Fruit fly (Drosophila melanogaster) whole organism, wandering third instar larva: ENCODE measurements around the gene Notum.

ENCODE experiments used
- Abd-B ChIP-seq: fragments of >200 bp; optimal IDR thresholded peaks from 2 replicates; lab custom pipeline; 2017; ENCODE audit warnings: missing biosample characterization, missing genetic modification characterization
- CG32264 ChIP-seq: fragments of 200-800 bp; sonication (Bioruptor generic); optimal IDR thresholded peaks from 2 replicates; lab custom pipeline; 2016; ENCODE audit warnings: missing biosample characterization, missing genetic modification characterization
- CG9705 ChIP-seq: fragments of 200-800 bp; sonication (Bioruptor generic); optimal IDR thresholded peaks from 2 replicates; lab custom pipeline; 2018; ENCODE audit warnings: missing biosample characterization, mild to moderate bottlenecking, missing genetic modification characterization
- CrebA ChIP-seq: fragments of 200-800 bp; sonication (Bioruptor generic); optimal IDR thresholded peaks from 2 replicates; lab custom pipeline; 2016; ENCODE audit warnings: missing biosample characterization, mild to moderate bottlenecking, missing genetic modification characterization, borderline replicate concordance
- Dfd ChIP-seq: fragments of >200 bp; optimal IDR thresholded peaks from 2 replicates; lab custom pipeline; 2017; ENCODE audit warnings: missing biosample characterization, missing genetic modification characterization
- Dif ChIP-seq: fragments of 200-275, 200-300 bp; sonication (Bioruptor generic); optimal IDR thresholded peaks from 2 replicates; lab custom pipeline; 2018; ENCODE audit warnings: missing biosample characterization, missing genetic modification characterization; ENCODE audit not compliant: partially characterized antibody
- GATAd ChIP-seq: sonication (Bioruptor generic); optimal IDR thresholded peaks from 2 replicates; lab custom pipeline; 2016; ENCODE audit warnings: missing biosample characterization, missing genetic modification characterization
- HLH106 ChIP-seq: fragments of 200-800 bp; optimal IDR thresholded peaks from 3 replicates; lab custom pipeline; 2019; ENCODE audit warnings: missing biosample characterization, mild to moderate bottlenecking, missing genetic modification characterization, moderate library complexity
- Hnf4 ChIP-seq: fragments of 200-800 bp; sonication (Bioruptor generic); optimal IDR thresholded peaks from 2 replicates; lab custom pipeline; 2016; ENCODE audit warnings: missing biosample characterization, mild to moderate bottlenecking, missing genetic modification characterization
- Hr78 ChIP-seq: fragments of >200 bp; optimal IDR thresholded peaks from 2 replicates; lab custom pipeline; 2017; ENCODE audit warnings: missing biosample characterization, missing genetic modification characterization
- Hr83 ChIP-seq: fragments of 200-300 bp; sonication (Bioruptor generic); optimal IDR thresholded peaks from 2 replicates; lab custom pipeline; 2016; ENCODE audit warnings: missing biosample characterization, mild to moderate bottlenecking, missing genetic modification characterization, moderate library complexity; ENCODE audit not compliant: poor library complexity, severe bottlenecking
- Jra ChIP-seq: sonication (Bioruptor generic); optimal IDR thresholded peaks from 2 replicates; lab custom pipeline; 2016; ENCODE audit warnings: missing biosample characterization, missing genetic modification characterization
- Mio ChIP-seq: sonication (Bioruptor generic); optimal IDR thresholded peaks from 2 replicates; lab custom pipeline; 2016; ENCODE audit warnings: missing biosample characterization, missing genetic modification characterization
- Myc ChIP-seq: fragments of >200 bp; optimal IDR thresholded peaks from 2 replicates; lab custom pipeline; 2017
- N ChIP-seq: fragments of >200 bp; optimal IDR thresholded peaks from 2 replicates; lab custom pipeline; 2018; ENCODE audit warnings: missing biosample characterization, missing external identifiers, missing genetic modification characterization
- OdsH ChIP-seq: fragments of 200-800 bp; sonication (Bioruptor generic); optimal IDR thresholded peaks from 2 replicates; lab custom pipeline; 2016; ENCODE audit warnings: missing biosample characterization, mild to moderate bottlenecking, missing genetic modification characterization
- Rel ChIP-seq, 2 experiments: fragments of 200-800 bp; sonication (Bioruptor generic) in 1 of 2; optimal IDR thresholded peaks; 2 replicates in 1 of 2; 3 replicates in 1 of 2; lab custom pipeline; 2016 to 2019; ENCODE audit warnings: mild to moderate bottlenecking in 2 of 2, missing biosample characterization in 2 of 2, missing genetic modification characterization in 2 of 2, moderate library complexity in 1 of 2
- Sp1 ChIP-seq: fragments of 200-800 bp; sonication (Bioruptor generic); optimal IDR thresholded peaks from 3 replicates; lab custom pipeline; 2019; ENCODE audit warnings: missing biosample characterization, mild to moderate bottlenecking, missing genetic modification characterization, moderate library complexity
- Vsx2 ChIP-seq: fragments of 200-300, 225-300 bp; sonication (Bioruptor generic); optimal IDR thresholded peaks from 2 replicates; lab custom pipeline; 2018; ENCODE audit warnings: missing biosample characterization, missing genetic modification characterization; ENCODE audit not compliant: partially characterized antibody
- br ChIP-seq: fragments of 200-800 bp; sonication (Bioruptor generic); optimal IDR thresholded peaks from 2 replicates; lab custom pipeline; 2016; ENCODE audit warnings: missing biosample characterization, missing genetic modification characterization
- brk ChIP-seq: fragments of 200-800 bp; sonication (Bioruptor generic); optimal IDR thresholded peaks from 2 replicates; lab custom pipeline; 2016; ENCODE audit warnings: missing biosample characterization, mild to moderate bottlenecking, missing genetic modification characterization
- dl ChIP-seq, 2 experiments: fragments of 175-275, 200-275 bp in 1 of 2; fragments of 200-275 bp in 1 of 2; sonication (Bioruptor generic); optimal IDR thresholded peaks; lab custom pipeline; 2018; ENCODE audit warnings: mild to moderate bottlenecking in 2 of 2, missing biosample characterization in 2 of 2, missing genetic modification characterization in 2 of 2, moderate library complexity in 2 of 2; ENCODE audit not compliant: partially characterized antibody in 2 of 2, insufficient read depth in 1 of 2
- dmrt93B ChIP-seq: fragments of 200-800 bp; sonication (Bioruptor generic); optimal IDR thresholded peaks from 2 replicates; lab custom pipeline; 2018; ENCODE audit warnings: missing biosample characterization, mild to moderate bottlenecking, missing genetic modification characterization
- dsf ChIP-seq: sonication (Bioruptor generic); optimal IDR thresholded peaks from 2 replicates; lab custom pipeline; 2016; ENCODE audit warnings: missing biosample characterization, missing genetic modification characterization, borderline replicate concordance
- ey ChIP-seq: fragments of 200-800 bp; sonication (Bioruptor generic); optimal IDR thresholded peaks from 2 replicates; lab custom pipeline; 2016; ENCODE audit warnings: missing biosample characterization, missing genetic modification characterization
- foxo ChIP-seq, 2 experiments: fragments of 200-800 bp; sonication (Bioruptor generic); optimal IDR thresholded peaks; 2 replicates in 1 of 2; 3 replicates in 1 of 2; lab custom pipeline; 2016 to 2017; ENCODE audit warnings: missing biosample characterization in 2 of 2, missing genetic modification characterization in 2 of 2
- fru ChIP-seq: fragments of 200-800 bp; sonication (Bioruptor generic); optimal IDR thresholded peaks from 3 replicates; lab custom pipeline; 2016; ENCODE audit warnings: missing biosample characterization, mild to moderate bottlenecking, missing genetic modification characterization
- h ChIP-seq: fragments of 200-800 bp; sonication (Bioruptor generic); optimal IDR thresholded peaks from 3 replicates; lab custom pipeline; 2016; ENCODE audit warnings: missing biosample characterization, mild to moderate bottlenecking, missing genetic modification characterization
- jim ChIP-seq: fragments of 175-275, 200-325 bp; sonication (Bioruptor generic); optimal IDR thresholded peaks from 2 replicates; lab custom pipeline; 2016; ENCODE audit warnings: missing biosample characterization, mild to moderate bottlenecking, missing genetic modification characterization
- lola ChIP-seq: fragments of >200 bp; optimal IDR thresholded peaks from 2 replicates; lab custom pipeline; 2017; ENCODE audit warnings: missing biosample characterization, missing genetic modification characterization
- pan ChIP-seq: fragments of >200 bp; optimal IDR thresholded peaks from 2 replicates; lab custom pipeline; 2017
- psq ChIP-seq: fragments of 200-800 bp; sonication (Bioruptor generic); optimal IDR thresholded peaks from 3 replicates; lab custom pipeline; 2017; ENCODE audit warnings: missing biosample characterization, mild to moderate bottlenecking, missing genetic modification characterization, moderate library complexity
- rgr ChIP-seq: fragments of 200-800 bp; sonication (Bioruptor generic); optimal IDR thresholded peaks from 3 replicates; lab custom pipeline; 2016; ENCODE audit warnings: missing biosample characterization, mild to moderate bottlenecking, missing genetic modification characterization
- sage ChIP-seq: fragments of 200-800 bp; sonication (Bioruptor generic); optimal IDR thresholded peaks from 2 replicates; lab custom pipeline; 2016; ENCODE audit warnings: missing biosample characterization, mild to moderate bottlenecking, missing genetic modification characterization
- sv ChIP-seq: fragments of 200-800 bp; sonication (Bioruptor generic); optimal IDR thresholded peaks from 3 replicates; lab custom pipeline; 2016; ENCODE audit warnings: missing biosample characterization, missing genetic modification characterization
- tai ChIP-seq: sonication (Bioruptor generic); optimal IDR thresholded peaks from 2 replicates; lab custom pipeline; 2016; ENCODE audit warnings: missing biosample characterization, missing genetic modification characterization
- usp ChIP-seq: fragments of >200 bp; optimal IDR thresholded peaks from 2 replicates; lab custom pipeline; 2017; ENCODE audit warnings: missing biosample characterization, missing genetic modification characterization
- woc ChIP-seq: sonication (Bioruptor generic); optimal IDR thresholded peaks from 2 replicates; lab custom pipeline; 2016; ENCODE audit warnings: missing biosample characterization, mild to moderate bottlenecking, missing genetic modification characterization

Notum gene

DNA sequence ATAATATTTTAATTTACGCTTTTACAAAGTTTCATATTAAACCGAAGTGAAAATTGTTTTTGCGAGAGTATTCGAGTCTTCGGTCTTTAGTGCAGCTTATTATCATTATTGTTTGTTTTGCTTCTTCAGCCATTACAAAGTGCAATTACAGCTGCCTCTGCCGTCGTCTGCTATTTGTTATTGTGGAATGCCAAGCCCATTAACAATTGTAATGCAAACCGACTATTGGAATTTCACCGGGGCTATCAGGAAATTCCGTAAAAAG lies 18.7 kb downstream of the Notum start:
- TF ChIP-seq sv, result no peak
- TF ChIP-seq OdsH (GFP tag; lab: Kevin White, UChicago), result no peak
- no peak for TF ChIP-seq ey (GFP tag; lab: Kevin White, UChicago)
- no peak for TF ChIP-seq dsf
- TF ChIP-seq pan (lab: Kevin White, UChicago), result no peak
- TF ChIP-seq rgr (GFP tag; lab: Kevin White, UChicago), result no peak
- TF ChIP-seq Sp1 (GFP tag; lab: Kevin White, UChicago), result no peak
- no peak for TF ChIP-seq Rel (GFP tag; optimal IDR thresholded peaks at IDR 0.05; lab: Kevin White, UChicago)
- TF ChIP-seq Rel (tag; optimal IDR thresholded peaks at IDR 0.05; lab: Kevin White, UChicago), result no peak
- TF ChIP-seq br (GFP tag; lab: Kevin White, UChicago), result no peak
- TF ChIP-seq lola (GFP tag; lab: Kevin White, UChicago), result no peak
- no peak for TF ChIP-seq Dfd (GFP tag; lab: Kevin White, UChicago)
- no peak for TF ChIP-seq Vsx2 (GFP tag; lab: Kevin White, UChicago)
- TF ChIP-seq HLH106 (tag; lab: Kevin White, UChicago), result no peak
- TF ChIP-seq fru (GFP tag; lab: Kevin White, UChicago), result no peak
- TF ChIP-seq CrebA (GFP tag; lab: Kevin White, UChicago), result no peak
- TF ChIP-seq dl (GFP tag; optimal IDR thresholded peaks at IDR 0.05; lab: Kevin White, UChicago; ENCODE audit: insufficient read depth in 1 of 2, partially characterized antibody in 2 of 2), result no peak

DNA sequence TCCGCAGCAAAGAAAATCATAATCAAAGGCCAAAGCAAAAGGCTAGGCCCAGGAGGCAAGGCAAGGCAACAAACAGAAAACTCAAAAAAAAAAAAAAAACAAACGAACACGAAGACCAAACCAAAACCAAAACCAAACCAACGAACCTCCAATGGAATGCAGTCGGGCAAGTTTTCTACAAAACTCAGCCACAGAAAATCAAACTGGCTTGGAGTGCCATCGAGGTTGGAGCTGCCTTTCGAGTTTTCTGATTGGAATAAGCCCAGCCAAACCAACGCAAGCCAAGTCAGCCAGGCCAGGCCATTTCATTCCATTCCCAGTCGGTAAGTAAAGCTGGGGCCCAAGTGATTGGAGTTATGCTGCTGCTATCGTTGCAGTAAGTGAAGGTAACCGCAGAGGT lies 19.4 kb downstream of the Notum start:
- TF ChIP-seq Mio (GFP tag; lab: Kevin White, UChicago) (no peak), dl (GFP tag; optimal IDR thresholded peaks at IDR 0.05; lab: Kevin White, UChicago; ENCODE audit: insufficient read depth in 1 of 2, partially characterized antibody in 2 of 2) (peak in 1 of 2 experiments; percentile 3), jim (GFP tag; lab: Kevin White, UChicago) (no peak), CrebA (GFP tag; lab: Kevin White, UChicago) (peak; percentile 25), Hr83 (peak; percentile 35), fru (GFP tag; lab: Kevin White, UChicago) (peak; percentile 35), Jra (no peak), Myc (lab: Kevin White, UChicago) (no peak)
- TF ChIP-seq, all 38 proteins: peak for 4

DNA sequence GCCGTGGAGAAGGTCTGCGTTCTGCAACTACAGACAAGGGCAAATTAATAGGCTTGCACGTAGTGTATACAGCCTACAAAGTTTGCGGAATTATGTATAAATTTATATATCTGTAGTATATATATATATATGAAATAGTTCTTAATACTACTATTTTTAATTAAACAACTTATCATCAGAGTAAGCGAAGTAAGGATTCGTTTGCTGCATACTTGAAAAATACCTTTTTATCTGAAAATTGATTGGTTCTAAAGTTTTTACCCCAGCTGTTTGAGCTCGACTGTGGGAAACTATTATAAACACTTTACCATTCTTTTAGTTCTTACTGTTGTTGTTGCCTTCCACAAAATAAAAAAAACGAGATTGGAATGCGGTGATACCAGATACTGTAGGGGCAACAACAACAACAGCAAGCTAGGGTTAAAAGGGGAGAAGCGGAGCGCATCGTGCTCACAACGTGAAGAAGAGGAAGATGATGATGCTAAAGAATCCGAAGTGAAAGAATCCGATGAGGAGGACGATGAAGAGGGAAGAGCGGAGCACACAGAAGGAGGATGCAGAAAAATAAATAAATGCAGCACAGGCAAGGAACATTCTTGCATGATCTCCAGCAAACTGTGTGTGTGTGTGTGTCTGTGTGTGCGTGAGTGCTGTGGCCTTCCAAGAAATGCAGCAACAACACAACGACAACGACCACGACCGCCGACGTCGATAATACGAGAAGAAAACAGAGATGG lies 19.9 kb downstream of the Notum start:
- TF ChIP-seq sage (no peak), N (GFP tag; lab: Kevin White, UChicago) (no peak), h (peak; percentile 47), usp (GFP tag; lab: Kevin White, UChicago) (no peak), lola (GFP tag; lab: Kevin White, UChicago) (no peak), fru (GFP tag; lab: Kevin White, UChicago) (peak; percentile 74), GATAd (GFP tag; lab: Kevin White, UChicago) (no peak), br (GFP tag; lab: Kevin White, UChicago) (no peak), CG9705 (peak; percentile 70), pan (lab: Kevin White, UChicago) (no peak), CrebA (GFP tag; lab: Kevin White, UChicago) (no peak), dmrt93B (peak; percentile 78), Hr78 (no peak), CG32264 (no peak), Dif (GFP tag; lab: Kevin White, UChicago) (peak; percentile 17), Abd-B (GFP tag; lab: Kevin White, UChicago) (no peak), dl (GFP tag; optimal IDR thresholded peaks at IDR 0.05; lab: Kevin White, UChicago; ENCODE audit: insufficient read depth in 1 of 2, partially characterized antibody in 2 of 2) (peak in 1 of 2 experiments; percentile 17), psq (GFP tag; lab: Kevin White, UChicago) (peak; percentile 92), Dfd (GFP tag; lab: Kevin White, UChicago) (peak; percentile 62), Sp1 (GFP tag; lab: Kevin White, UChicago) (peak; percentile 90), Vsx2 (GFP tag; lab: Kevin White, UChicago) (peak; percentile 57), dsf (no peak), OdsH (GFP tag; lab: Kevin White, UChicago) (peak; percentile 60), Hr83 (no peak), Rel (GFP tag; optimal IDR thresholded peaks at IDR 0.05; lab: Kevin White, UChicago) (no peak), Rel (tag; optimal IDR thresholded peaks at IDR 0.05; lab: Kevin White, UChicago) (peak; percentile 23), tai (GFP tag; lab: Kevin White, UChicago) (peak; percentile 10), Mio (GFP tag; lab: Kevin White, UChicago) (no peak), Myc (lab: Kevin White, UChicago) (no peak), brk (GFP tag; lab: Kevin White, UChicago) (no peak), woc (GFP tag; lab: Kevin White, UChicago) (peak; percentile 28), jim (GFP tag; lab: Kevin White, UChicago) (no peak), ey (GFP tag; lab: Kevin White, UChicago) (peak; percentile 33), Jra (peak; percentile 1), foxo (GFP tag; optimal IDR thresholded peaks at IDR 0.05; lab: Kevin White, UChicago) (peak in 1 of 2 experiments; percentile 72), sv (no peak), HLH106 (tag; lab: Kevin White, UChicago) (peak; percentile 86), rgr (GFP tag; lab: Kevin White, UChicago) (peak; percentile 64), Hnf4 (GFP tag; lab: Kevin White, UChicago) (peak; percentile 22)
- TF ChIP-seq, all 38 proteins: peak for 20
